Fruit fly (Drosophila melanogaster) Kc167 (cell line): ENCODE measurements around the gene Egfrap.

Experiments
- Myc ChIP-seq: fragments of >200 bp; optimal IDR thresholded peaks from 2 replicates; lab custom pipeline; 2017; ENCODE audit warnings: missing external identifiers
- psq ChIP-seq: fragments of >200 bp; optimal IDR thresholded peaks from 2 replicates; lab custom pipeline; 2017; ENCODE audit warnings: missing external identifiers
- ttk ChIP-seq: sonication (Bioruptor generic); optimal IDR thresholded peaks from 2 replicates; lab custom pipeline; 2017; ENCODE audit warnings: missing external identifiers

DNA sequence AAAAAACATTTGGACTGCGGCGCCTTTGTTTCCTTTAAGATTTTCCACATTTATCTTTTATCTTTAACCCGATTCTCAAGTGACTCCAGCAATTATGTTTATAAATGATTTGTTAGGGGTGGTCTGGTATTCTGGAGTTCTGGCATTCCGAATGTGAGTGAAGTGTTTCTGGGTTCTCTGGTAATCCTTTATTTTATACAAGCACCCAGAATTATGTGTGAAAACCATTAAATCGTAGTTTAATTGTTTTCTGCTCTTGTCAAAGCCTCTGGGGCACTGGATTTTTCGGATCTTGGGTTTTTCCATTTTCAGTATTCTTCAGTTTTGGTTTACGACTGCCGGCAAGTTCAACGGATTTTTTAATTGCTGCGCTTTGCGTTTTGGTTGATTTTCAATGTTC, 29.0 kb upstream of the Egfrap start:
- TF ChIP-seq ttk (lab: Kevin White, UChicago) = no peak
- no peak for TF ChIP-seq Myc
- no peak for TF ChIP-seq psq (lab: Kevin White, UChicago)
